Worm (Caenorhabditis elegans): Measurements from ENCODE around the gene clec-80.

ce11 chrIV:2808154-2808553 is 15.4 kb upstream of the clec-80 start:
- TF ChIP-seq pqm-1 (tag; optimal IDR thresholded peaks at IDR 0.05) = no peak
- no peak for TF ChIP-seq dmd-4 (tag; optimal IDR thresholded peaks at IDR 0.05; ENCODE audit: borderline replicate concordance)
- no peak for TF ChIP-seq unc-3 (GFP tag; conservative IDR thresholded peaks at IDR 0.05)
- no peak for TF ChIP-seq unc-3 (tag; optimal IDR thresholded peaks at IDR 0.05)
- TF ChIP-seq nfya-1 (tag; optimal IDR thresholded peaks at IDR 0.05) = no peak
- no peak for TF ChIP-seq nhr-11 (tag; optimal IDR thresholded peaks at IDR 0.05)
- TF ChIP-seq pha-4 (tag; optimal IDR thresholded peaks at IDR 0.05) = no peak
- TF ChIP-seq ttx-3 (tag; optimal IDR thresholded peaks at IDR 0.05) = no peak

All from whole organism, late embryonic.